Worm (Caenorhabditis elegans) whole organism, young adult: ENCODE measurements around the gene sft-4.

Source experiments
- B0035.1 ChIP-seq: sonication (generic microtip); optimal IDR thresholded peaks from 2 replicates; lab custom pipeline; 2016; ENCODE audit warnings: missing genetic modification characterization, mild to moderate bottlenecking, missing compliant biosample characterization, missing genotype, missing genetic modification reagents
- F23B12.7 ChIP-seq: sonication (generic microtip); optimal IDR thresholded peaks from 2 replicates; lab custom pipeline; 2017; ENCODE audit warnings: missing genetic modification characterization, mild to moderate bottlenecking, missing compliant biosample characterization, antibody characterized with exemption, moderate library complexity; ENCODE audit not compliant: insufficient read depth
- F33H1.4 ChIP-seq: fragments of 200-800 bp; sonication (Bioruptor generic); IDR thresholded peaks from 2 replicates; pipeline ENCODE4 v1.3.6; 2022; ENCODE audit warnings: missing genetic modification reagents, missing genetic modification characterization, missing compliant biosample characterization
- F37B4.10 ChIP-seq: fragments of 200-800 bp; sonication (Bioruptor generic); IDR thresholded peaks from 2 replicates; pipeline ENCODE4 v1.3.6; 2022; ENCODE audit warnings: missing genetic modification characterization, missing compliant biosample characterization
- F39B2.1 ChIP-seq: fragments of 200-800 bp; sonication (Bioruptor generic); IDR thresholded peaks from 2 replicates; pipeline ENCODE4 v1.3.6; 2022; ENCODE audit warnings: missing genetic modification reagents, missing genetic modification characterization, missing compliant biosample characterization
- F49E8.2 ChIP-seq: sonication (generic microtip); optimal IDR thresholded peaks from 3 replicates; lab custom pipeline; 2017; ENCODE audit warnings: missing genetic modification characterization, mild to moderate bottlenecking, missing compliant biosample characterization, antibody characterized with exemption, moderate library complexity; ENCODE audit not compliant: insufficient read depth
- F52B5.7 ChIP-seq: sonication (generic microtip); optimal IDR thresholded peaks from 2 replicates; lab custom pipeline; 2016; ENCODE audit warnings: mild to moderate bottlenecking, missing genetic modification characterization, missing compliant biosample characterization
- K11D2.4 ChIP-seq: fragments of 200-800 bp; sonication (Bioruptor generic); IDR thresholded peaks from 2 replicates; pipeline ENCODE4 v1.3.6; 2022; ENCODE audit warnings: missing genetic modification reagents, missing genetic modification characterization, missing compliant biosample characterization
- T26A5.8 ChIP-seq: sonication (generic microtip); optimal IDR thresholded peaks from 2 replicates; lab custom pipeline; 2016; ENCODE audit warnings: missing genetic modification characterization, missing compliant biosample characterization
- Y53F4B.3 ChIP-seq: fragments of 200-800 bp; sonication (Bioruptor generic); IDR thresholded peaks from 2 replicates; pipeline ENCODE4 v1.3.6; 2022; ENCODE audit warnings: missing genetic modification reagents, missing genetic modification characterization, missing compliant biosample characterization
- Y56A3A.18 ChIP-seq: fragments of 200-800 bp; sonication (Bioruptor generic); IDR thresholded peaks from 2 replicates; pipeline ENCODE4 v1.3.6; 2022; ENCODE audit warnings: missing genetic modification reagents, missing genetic modification characterization, missing compliant biosample characterization
- Y67H2A.10 ChIP-seq: fragments of 200-800 bp; sonication (Bioruptor generic); conservative IDR thresholded peaks from 2 replicates; pipeline ENCODE4 v1.3.6; 2022; ENCODE audit warnings: missing genetic modification reagents, missing genetic modification characterization, missing compliant biosample characterization
- Y79H2A.3 ChIP-seq: fragments of 200-800 bp; sonication (Bioruptor generic); conservative IDR thresholded peaks from 2 replicates; pipeline ENCODE4 v1.3.6; 2022; ENCODE audit warnings: missing genetic modification reagents, missing genetic modification characterization, missing compliant biosample characterization
- akir-1 ChIP-seq: fragments of 200-800 bp; sonication (Bioruptor generic); optimal IDR thresholded peaks from 2 replicates; lab custom pipeline; 2018; ENCODE audit warnings: mild to moderate bottlenecking, missing genetic modification characterization, moderate library complexity, missing compliant biosample characterization
- aptf-2 ChIP-seq: fragments of 200-800 bp; sonication (Bioruptor generic); conservative IDR thresholded peaks from 2 replicates; pipeline ENCODE4 v1.3.6; 2022; ENCODE audit warnings: missing genetic modification reagents, missing genetic modification characterization, missing compliant biosample characterization
- athp-1 ChIP-seq: sonication (generic microtip); optimal IDR thresholded peaks from 2 replicates; lab custom pipeline; 2017; ENCODE audit warnings: mild to moderate bottlenecking, missing genetic modification characterization, missing compliant biosample characterization
- attf-3 ChIP-seq: fragments of 200-800 bp; sonication (Bioruptor generic); conservative IDR thresholded peaks from 2 replicates; pipeline ENCODE4 v1.3.6; 2022; ENCODE audit warnings: missing genetic modification reagents, missing genetic modification characterization, missing compliant biosample characterization
- attf-6 ChIP-seq: fragments of 200-800 bp; sonication (Bioruptor generic); IDR thresholded peaks from 2 replicates; pipeline ENCODE4 v1.3.6; 2022; ENCODE audit warnings: missing genetic modification reagents, missing genetic modification characterization, missing compliant biosample characterization
- cebp-2 ChIP-seq: fragments of 200-800 bp; sonication (Bioruptor generic); IDR thresholded peaks from 2 replicates; pipeline ENCODE4 v1.3.6; 2022; ENCODE audit warnings: missing genetic modification characterization, missing compliant biosample characterization
- ceh-27 ChIP-seq: fragments of 200-800 bp; sonication (Bioruptor generic); optimal IDR thresholded peaks from 2 replicates; lab custom pipeline; 2018; ENCODE audit warnings: mild to moderate bottlenecking, missing genetic modification characterization, moderate library complexity, missing compliant biosample characterization
- ceh-58 ChIP-seq: fragments of 200-800 bp; sonication (Bioruptor generic); IDR thresholded peaks from 2 replicates; pipeline ENCODE4 v1.3.6; 2022; ENCODE audit warnings: missing genetic modification characterization, missing compliant biosample characterization
- ceh-91 ChIP-seq: fragments of 200-800 bp; sonication (Bioruptor generic); IDR thresholded peaks from 2 replicates; pipeline ENCODE4 v1.3.6; 2022; ENCODE audit warnings: missing genetic modification reagents, missing genetic modification characterization, missing compliant biosample characterization
- die-1 ChIP-seq: sonication (generic microtip); optimal IDR thresholded peaks from 2 replicates; lab custom pipeline; 2016; ENCODE audit warnings: missing genotype, mild to moderate bottlenecking, missing genetic modification characterization, missing compliant biosample characterization
- dox-1 ChIP-seq: fragments of 200-800 bp; sonication (Bioruptor generic); IDR thresholded peaks from 2 replicates; pipeline ENCODE4 v1.3.6; 2022; ENCODE audit warnings: missing genetic modification reagents, missing genetic modification characterization, missing compliant biosample characterization
- dpl-1 ChIP-seq: fragments of 150-350 bp; optimal IDR thresholded peaks from 2 replicates; lab custom pipeline; 2014; ENCODE audit warnings: missing biosample characterization, missing genetic modification reagents, missing genetic modification characterization
- egl-18 ChIP-seq: fragments of 200-800 bp; sonication (Bioruptor generic); IDR thresholded peaks from 2 replicates; pipeline ENCODE4 v1.3.6; 2022; ENCODE audit warnings: missing genetic modification reagents, missing genetic modification characterization, missing compliant biosample characterization
- egl-44 ChIP-seq: fragments of 200-800 bp; sonication (Bioruptor generic); IDR thresholded peaks from 2 replicates; pipeline ENCODE4 v1.3.6; 2022; ENCODE audit warnings: missing genetic modification reagents, missing genetic modification characterization, missing compliant biosample characterization
- egrh-3 ChIP-seq: fragments of 200-800 bp; sonication (Bioruptor generic); IDR thresholded peaks from 2 replicates; pipeline ENCODE4 v1.3.6; 2022; ENCODE audit warnings: missing genetic modification reagents, missing genetic modification characterization, missing compliant biosample characterization
- hlh-12 ChIP-seq: sonication (generic microtip); optimal IDR thresholded peaks from 2 replicates; lab custom pipeline; 2016; ENCODE audit warnings: missing genetic modification characterization, missing compliant biosample characterization
- hsf-1 ChIP-seq: fragments of 200-800 bp; sonication (Bioruptor generic); IDR thresholded peaks from 2 replicates; pipeline ENCODE4 v1.3.6; 2022; ENCODE audit warnings: missing genetic modification reagents, missing genetic modification characterization, missing compliant biosample characterization
- lag-1 ChIP-seq: fragments of 200-800 bp; sonication (Bioruptor generic); IDR thresholded peaks from 2 replicates; pipeline ENCODE4 v1.3.6; 2022; ENCODE audit warnings: missing genetic modification reagents, missing genetic modification characterization, missing compliant biosample characterization
- let-526 ChIP-seq: fragments of 200-800 bp; sonication (Bioruptor generic); IDR thresholded peaks from 2 replicates; pipeline ENCODE4 v1.3.6; 2022; ENCODE audit warnings: missing genetic modification reagents, missing genetic modification characterization, missing compliant biosample characterization
- madf-3 ChIP-seq: fragments of 200-800 bp; sonication (Bioruptor generic); IDR thresholded peaks from 2 replicates; pipeline ENCODE4 v1.3.6; 2022; ENCODE audit warnings: missing genetic modification reagents, missing genetic modification characterization, missing compliant biosample characterization
- nfyb-1 ChIP-seq: fragments of 200-800 bp; sonication (Bioruptor generic); IDR thresholded peaks from 2 replicates; pipeline ENCODE4 v1.3.6; 2022; ENCODE audit warnings: missing genetic modification reagents, missing genetic modification characterization, missing compliant biosample characterization
- nhr-179 ChIP-seq: sonication (generic microtip); optimal IDR thresholded peaks from 2 replicates; lab custom pipeline; 2016; ENCODE audit warnings: mild to moderate bottlenecking, missing genetic modification characterization, missing compliant biosample characterization
- nhr-27 ChIP-seq: fragments of 200-800 bp; sonication (Bioruptor generic); optimal IDR thresholded peaks from 2 replicates; lab custom pipeline; 2018; ENCODE audit warnings: mild to moderate bottlenecking, missing genetic modification characterization, moderate library complexity, missing compliant biosample characterization
- pha-4 ChIP-seq: fragments of 150-350 bp; sonication (generic microtip); optimal IDR thresholded peaks from 2 replicates; lab custom pipeline; 2014; ENCODE audit warnings: missing biosample characterization, missing genetic modification reagents, missing genetic modification characterization
- rpc-1 ChIP-seq, 2 experiments: fragments of 150-350 bp in 1 of 2; sonication (generic microtip) in 1 of 2; optimal IDR thresholded peaks; 2 replicates each; lab custom pipeline; 2014 to 2018; ENCODE audit warnings: missing biosample characterization in 1 of 2, missing genetic modification characterization in 1 of 2, missing genetic modification reagents in 1 of 2, missing genotype in 1 of 2
- snpc-1.1 ChIP-seq: sonication (generic microtip); optimal IDR thresholded peaks from 2 replicates; lab custom pipeline; 2017; ENCODE audit warnings: missing genetic modification characterization, mild to moderate bottlenecking, missing compliant biosample characterization, antibody characterized with exemption, moderate library complexity, missing genotype, missing genetic modification reagents; ENCODE audit not compliant: insufficient read depth
- zim-3 ChIP-seq: sonication (generic microtip); optimal IDR thresholded peaks from 2 replicates; lab custom pipeline; 2017; ENCODE audit warnings: mild to moderate bottlenecking, missing genetic modification characterization, moderate library complexity, missing compliant biosample characterization
- ztf-22 ChIP-seq: fragments of 200-800 bp; sonication (Bioruptor generic); optimal IDR thresholded peaks from 2 replicates; lab custom pipeline; 2018; ENCODE audit warnings: mild to moderate bottlenecking, missing genetic modification characterization, moderate library complexity, missing compliant biosample characterization

sft-4 gene

DNA sequence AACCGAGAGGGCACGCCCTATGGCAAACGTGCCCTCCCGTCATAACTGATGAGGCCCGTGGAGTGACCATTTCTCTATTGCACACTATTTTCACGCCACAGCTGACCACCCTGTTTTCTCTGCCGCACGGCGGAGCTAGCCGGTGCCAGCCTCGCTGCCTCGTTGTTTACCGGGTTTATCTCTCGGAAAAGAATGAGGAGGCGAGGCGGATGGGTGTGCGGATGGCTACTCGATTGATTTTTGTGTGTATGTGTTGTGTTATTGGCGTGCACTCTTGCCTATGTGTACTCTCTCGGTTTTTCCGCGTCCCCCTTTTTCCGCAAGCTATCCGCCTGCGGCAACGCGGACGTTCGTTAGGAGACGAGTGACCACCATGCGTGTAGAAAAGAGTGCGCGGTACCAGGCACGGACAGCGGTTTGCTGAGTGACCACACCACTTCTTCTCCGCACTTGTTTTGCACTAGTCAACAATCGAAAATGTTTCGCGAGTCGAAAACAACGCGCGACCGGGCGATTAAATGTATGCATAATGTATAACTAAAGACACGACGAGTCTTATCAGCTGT, 31.6 kb upstream of the sft-4 start (continued):
- no peak for TF ChIP-seq Y53F4B.3
- TF ChIP-seq F52B5.7 (tag; lab: Kevin White, UChicago), result no peak
- TF ChIP-seq zim-3 (tag; lab: Kevin White, UChicago), result peak; percentile 46
- 0 out of 2 replicates have a peak, but pooled peaks have one; percentile 15 for TF ChIP-seq let-526
- no peak for TF ChIP-seq snpc-1.1 (tag; lab: Kevin White, UChicago)

DNA sequence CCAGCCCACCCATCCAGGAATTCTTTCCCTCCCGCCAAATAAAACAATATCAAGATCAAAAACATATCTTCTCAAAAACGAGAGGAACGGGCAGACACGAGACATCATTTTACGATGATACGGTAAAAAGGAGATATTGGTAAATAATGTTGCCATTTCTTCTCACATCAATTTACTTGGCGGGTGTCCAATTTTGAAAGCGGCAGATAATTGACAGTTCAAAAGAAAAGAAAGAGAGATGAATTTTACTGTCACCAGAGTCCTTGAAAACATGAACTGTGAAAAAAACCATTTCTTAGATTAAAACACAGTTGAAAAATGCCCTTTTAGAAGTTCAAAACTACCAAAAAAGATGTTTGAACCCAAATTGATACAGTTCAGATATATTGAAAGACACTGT, 30.2 kb upstream of the sft-4 start:
- no peak for TF ChIP-seq madf-3 (GFP tag; lab: Robert Waterston, UW)
- no peak for TF ChIP-seq lag-1 (GFP tag; lab: Robert Waterston, UW)
- no peak for TF ChIP-seq hlh-12 (tag; lab: Kevin White, UChicago)
- no peak for TF ChIP-seq B0035.1
- no peak for TF ChIP-seq Y56A3A.18
- TF ChIP-seq dox-1 (GFP tag; lab: Robert Waterston, UW), result no peak
- no peak for TF ChIP-seq athp-1 (tag; lab: Kevin White, UChicago)
- no peak for TF ChIP-seq die-1
- no peak for TF ChIP-seq nfyb-1
- TF ChIP-seq egrh-3 (GFP tag; lab: Robert Waterston, UW), result no peak
- TF ChIP-seq attf-3 (GFP tag; lab: Robert Waterston, UW), result no peak
- no peak for TF ChIP-seq Y79H2A.3 (GFP tag; lab: Robert Waterston, UW)
- TF ChIP-seq ztf-22 (GFP tag; lab: Kevin White, UChicago), result no peak
- TF ChIP-seq F49E8.2 (tag; lab: Kevin White, UChicago), result no peak
- TF ChIP-seq attf-6 (GFP tag; lab: Robert Waterston, UW), result no peak
- TF ChIP-seq nhr-179 (tag; lab: Kevin White, UChicago), result no peak
- TF ChIP-seq F23B12.7 (tag; lab: Kevin White, UChicago), result no peak
- no peak for TF ChIP-seq hsf-1 (GFP tag; lab: Robert Waterston, UW)
- no peak for TF ChIP-seq K11D2.4 (GFP tag; lab: Robert Waterston, UW)
- no peak for TF ChIP-seq ceh-27 (GFP tag; lab: Kevin White, UChicago)
- TF ChIP-seq, all 124 proteins: peak for 0

DNA sequence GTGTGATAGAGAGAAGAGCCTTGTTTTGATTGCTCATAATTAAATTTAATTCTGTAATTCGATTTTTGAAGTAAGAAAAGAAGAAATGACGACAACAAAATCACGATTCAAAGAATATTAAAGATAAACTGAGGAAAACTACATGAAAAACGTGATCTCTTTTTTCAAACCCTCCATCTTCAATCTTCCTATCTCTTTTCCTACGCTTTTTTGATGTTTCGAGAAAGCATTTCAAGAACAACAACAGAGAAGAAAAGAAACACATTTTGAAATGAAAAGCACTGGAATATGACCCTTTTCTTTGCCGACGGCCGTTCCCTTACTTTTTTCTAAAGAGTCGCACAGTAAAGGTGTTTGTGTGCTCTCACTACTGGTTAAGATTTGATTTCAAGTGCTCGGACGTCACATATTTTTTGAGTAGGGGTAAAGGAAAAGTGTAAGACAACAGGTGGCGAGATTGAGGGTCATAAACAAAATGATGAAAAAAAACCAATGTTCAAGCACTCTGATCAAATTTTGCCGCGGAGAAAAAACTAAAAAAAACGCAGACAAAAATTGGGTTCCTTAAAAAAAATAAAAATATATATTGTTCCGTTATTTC, 25.4 kb upstream of the sft-4 start, which contains the start of gene F13D11.3:
Gene F13D11.3 (minus strand): TSS at position 51 of the 601 bp plus-strand sequence.
- TF ChIP-seq ztf-22 (GFP tag; lab: Kevin White, UChicago) (no peak), Y53F4B.3 (no peak), T26A5.8 (tag; lab: Kevin White, UChicago) (no peak), pha-4 (no peak)
- TF ChIP-seq, all 124 proteins: peak for 0

DNA sequence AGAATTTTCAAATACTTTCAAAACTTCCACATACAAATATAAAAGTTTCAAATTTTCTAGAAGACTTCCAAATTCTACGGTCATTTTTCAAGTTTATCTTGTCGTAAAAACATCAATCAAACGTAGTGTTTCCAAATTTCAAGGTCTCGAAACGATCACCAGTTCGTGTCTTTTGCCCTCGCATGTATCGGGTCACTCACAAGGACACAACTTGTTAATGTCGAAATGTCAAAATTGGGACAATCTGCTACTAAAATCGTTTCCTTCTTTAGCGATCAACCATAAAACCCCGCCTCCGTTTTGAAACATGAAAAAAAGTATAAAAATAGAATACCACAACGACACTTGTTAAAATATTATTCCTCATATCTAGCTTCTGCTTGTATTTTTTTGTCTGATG, 23.0 kb upstream of the sft-4 start:
- no peak for TF ChIP-seq aptf-2 (GFP tag; lab: Robert Waterston, UW)
- no peak for TF ChIP-seq rpc-1 (optimal IDR thresholded peaks at IDR 0.05; lab: Kevin White, UChicago)
- no peak for TF ChIP-seq rpc-1 (tag; optimal IDR thresholded peaks at IDR 0.05; lab: Kevin White, UChicago)
- TF ChIP-seq F49E8.2 (tag; lab: Kevin White, UChicago), result no peak
- TF ChIP-seq F33H1.4 (GFP tag; lab: Robert Waterston, UW), result no peak
- TF ChIP-seq F39B2.1 (GFP tag; lab: Robert Waterston, UW), result no peak
- TF ChIP-seq egl-18 (GFP tag; lab: Robert Waterston, UW), result no peak
- TF ChIP-seq Y67H2A.10 (GFP tag; lab: Robert Waterston, UW), result no peak
- TF ChIP-seq F37B4.10 (GFP tag; lab: Robert Waterston, UW), result no peak
- no peak for TF ChIP-seq nhr-27 (tag; lab: Kevin White, UChicago)
- no peak for TF ChIP-seq dpl-1 (GFP tag; lab: Kevin White, UChicago)
- no peak for TF ChIP-seq ceh-91 (GFP tag; lab: Robert Waterston, UW)
- no peak for TF ChIP-seq akir-1
- no peak for TF ChIP-seq ceh-58 (GFP tag; lab: Robert Waterston, UW)
- TF ChIP-seq cebp-2 (GFP tag; lab: Robert Waterston, UW), result no peak
- no peak for TF ChIP-seq Y56A3A.18
- no peak for TF ChIP-seq egl-44 (GFP tag; lab: Robert Waterston, UW)
